Worm (Caenorhabditis elegans): ENCODE measurements around the gene lin-12.

DNA sequence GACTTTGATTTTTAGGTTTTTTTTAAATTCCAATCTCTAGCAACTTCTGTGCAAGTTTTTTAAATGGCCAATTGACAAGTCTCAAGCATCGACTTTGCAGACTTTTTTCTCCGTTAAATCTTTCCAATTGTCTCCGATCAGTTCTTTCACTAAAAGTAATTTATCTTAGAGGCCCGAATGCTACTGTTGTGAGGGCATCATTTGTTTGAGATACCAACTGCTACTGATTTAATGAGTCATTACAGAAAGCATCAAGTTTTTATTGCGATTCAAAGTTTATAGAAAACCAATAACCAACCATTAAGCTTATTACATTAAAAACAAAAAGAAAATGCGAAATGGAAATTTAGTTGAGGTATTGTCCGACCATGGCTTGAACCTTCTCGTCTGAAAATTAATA, 8.9 kb upstream of the lin-12 start:
- TF ChIP-seq aly-2 (tag; optimal IDR thresholded peaks at IDR 0.05) = no peak
- no peak for TF ChIP-seq lin-39 (tag; optimal IDR thresholded peaks at IDR 0.05)
- no peak for TF ChIP-seq blmp-1 (tag; optimal IDR thresholded peaks at IDR 0.05; ENCODE audit: insufficient read depth)
- TF ChIP-seq nhr-12 (tag; optimal IDR thresholded peaks at IDR 0.05) = no peak
- TF ChIP-seq mbf-1 (tag; optimal IDR thresholded peaks at IDR 0.05) = no peak
- TF ChIP-seq lsy-2 (tag; optimal IDR thresholded peaks at IDR 0.05) = no peak
